Fruit fly (Drosophila melanogaster): ENCODE data around the gene noc.

noc gene

DNA sequence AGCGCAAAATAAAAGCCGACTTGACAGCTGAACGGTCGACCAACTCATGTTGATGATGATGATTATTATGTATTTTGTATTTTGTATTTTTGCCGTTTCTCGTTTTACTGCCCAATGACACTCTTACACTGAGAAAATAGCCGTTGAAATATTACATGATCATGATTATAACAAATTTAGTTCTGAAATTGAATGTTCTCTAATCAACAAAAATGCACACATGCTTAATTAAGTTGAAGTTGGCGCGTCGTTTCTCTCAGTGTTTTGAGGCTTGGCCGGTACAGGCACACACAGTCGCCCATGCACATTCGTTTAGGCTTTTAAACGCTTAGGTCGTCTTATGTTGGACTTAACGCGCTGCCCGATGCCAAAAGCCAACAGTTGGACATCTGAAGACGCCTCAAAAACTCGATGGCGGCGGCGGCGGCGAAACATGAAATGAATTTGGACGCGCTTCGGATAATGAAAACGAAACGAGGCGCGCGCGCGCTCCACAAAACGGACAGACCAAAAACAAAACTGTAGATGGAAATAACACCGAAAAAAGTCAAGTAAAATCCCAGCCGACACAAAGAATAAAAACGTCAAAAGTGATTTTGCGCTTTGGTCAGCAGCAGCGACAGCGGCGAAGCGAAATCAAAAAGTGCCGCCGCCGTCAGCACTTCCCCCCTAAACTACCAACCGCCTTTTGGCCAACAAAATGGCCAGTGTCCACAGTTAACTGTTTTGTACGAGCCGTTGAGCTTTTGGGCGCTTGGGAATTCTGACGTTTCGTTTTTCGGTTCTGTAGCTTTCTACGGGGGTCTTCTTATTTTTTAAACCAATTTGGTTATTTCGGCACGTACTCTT is 12.1 kb downstream of the noc start (continued):
- TF ChIP-seq CG11723 (GFP tag; optimal IDR thresholded peaks at IDR 0.05) (peak; percentile 88), CG34224 (GFP tag; IDR thresholded peaks at IDR 0.05; ENCODE audit: partially characterized antibody) (no peak), dysf (GFP tag; IDR thresholded peaks at IDR 0.05) (peak; percentile 94), CG14014 (GFP tag; IDR thresholded peaks at IDR 0.05) (peak; percentile 93), CG8281 (tag; optimal IDR thresholded peaks at IDR 0.05) (peak; percentile 77), Ets97D (GFP tag; optimal IDR thresholded peaks at IDR 0.05) (peak; percentile 80), trh (GFP tag; optimal IDR thresholded peaks at IDR 0.05) (peak; percentile 79), MESR4 (GFP tag; optimal IDR thresholded peaks at IDR 0.05) (peak; percentile 38), CG17385 (GFP tag; optimal IDR thresholded peaks at IDR 0.05) (peak; percentile 86), CG31365 (tag; optimal IDR thresholded peaks at IDR 0.05) (peak; percentile 78), Hr3 (GFP tag; optimal IDR thresholded peaks at IDR 0.05) (peak; percentile 85), mld (GFP tag; IDR thresholded peaks at IDR 0.05; ENCODE audit: partially characterized antibody) (no peak), lilli (GFP tag; optimal IDR thresholded peaks at IDR 0.05) (peak; percentile 93), Sox102F (GFP tag; optimal IDR thresholded peaks at IDR 0.05) (peak; percentile 95), cad (GFP tag; optimal IDR thresholded peaks at IDR 0.05) (no peak), CG33213 (GFP tag; optimal IDR thresholded peaks at IDR 0.05) (peak; percentile 91), CG1602 (GFP tag; optimal IDR thresholded peaks at IDR 0.05) (peak; percentile 88), CG1603 (tag; optimal IDR thresholded peaks at IDR 0.05) (peak; percentile 96), gro (GFP tag; optimal IDR thresholded peaks at IDR 0.05) (peak; percentile 90), Max (GFP tag; optimal IDR thresholded peaks at IDR 0.05) (peak; percentile 77), CG14860 (GFP tag; IDR thresholded peaks at IDR 0.05; ENCODE audit: partially characterized antibody) (no peak), CG9932 (GFP tag; IDR thresholded peaks at IDR 0.05) (peak; percentile 80), ssp (GFP tag; IDR thresholded peaks at IDR 0.05) (peak; percentile 78), tio (GFP tag; optimal IDR thresholded peaks at IDR 0.05) (peak; percentile 88), Opbp (GFP tag; IDR thresholded peaks at IDR 0.05; ENCODE audit: partially characterized antibody) (no peak), CG17829 (tag; optimal IDR thresholded peaks at IDR 0.05) (peak; percentile 90), lola (GFP tag; optimal IDR thresholded peaks at IDR 0.05) (peak in 1 of 3 experiments; percentile 62), tll (GFP tag; optimal IDR thresholded peaks at IDR 0.05) (no peak), CG7357 (GFP tag; IDR thresholded peaks at IDR 0.05) (peak; percentile 85), ken (GFP tag; IDR thresholded peaks at IDR 0.05) (peak; percentile 90), Doc2 (GFP tag; IDR thresholded peaks at IDR 0.05) (peak; percentile 69; the same call in 1 of the 2 replicates), BtbVII (GFP tag; optimal IDR thresholded peaks at IDR 0.05) (peak; percentile 89), CG14667 (GFP tag; IDR thresholded peaks at IDR 0.05) (peak; percentile 88), CG2116 (GFP tag; optimal IDR thresholded peaks at IDR 0.05) (peak; percentile 66), dati (GFP tag; IDR thresholded peaks at IDR 0.05) (peak; percentile 81), kni (GFP tag; optimal IDR thresholded peaks at IDR 0.05) (peak; percentile 67), CG12071 (GFP tag; optimal IDR thresholded peaks at IDR 0.05) (peak; percentile 96), hbn (GFP tag; IDR thresholded peaks at IDR 0.05; ENCODE audit: partially characterized antibody) (no peak), sc (optimal IDR thresholded peaks at IDR 0.05) (no peak), sc (GFP tag; optimal IDR thresholded peaks at IDR 0.05) (peak; percentile 63), run (tag; optimal IDR thresholded peaks at IDR 0.05) (peak; percentile 84), ham (GFP tag; IDR thresholded peaks at IDR 0.05) (peak; percentile 64; the same call in 1 of the 2 replicates), Dbx (GFP tag; IDR thresholded peaks at IDR 0.05) (peak; percentile 84), CG11695 (GFP tag; IDR thresholded peaks at IDR 0.05) (peak; percentile 93), Pdp1 (GFP tag; optimal IDR thresholded peaks at IDR 0.05) (peak; percentile 92 to 93), Mrtf (GFP tag; IDR thresholded peaks at IDR 0.05) (peak; percentile 91), CG11456 (GFP tag; IDR thresholded peaks at IDR 0.05) (peak; percentile 88), CG10431 (GFP tag; optimal IDR thresholded peaks at IDR 0.05) (no peak)

All from whole organism, embryonic.